Worm (Caenorhabditis elegans) whole organism, L2 larva: Measurements from ENCODE around the gene alx-1.

Source experiments
- C34F6.9 ChIP-seq: fragments of 150-350 bp; optimal IDR thresholded peaks from 2 replicates; lab custom pipeline; 2014; ENCODE audit warnings: missing biosample characterization, missing genetic modification characterization
- R02D3.7 ChIP-seq: fragments of 150-350 bp; optimal IDR thresholded peaks from 2 replicates; lab custom pipeline; 2014; ENCODE audit warnings: missing biosample characterization, missing genetic modification characterization
- ZK546.5 ChIP-seq: sonication (generic microtip); optimal IDR thresholded peaks from 2 replicates; lab custom pipeline; 2017; ENCODE audit warnings: missing biosample characterization, missing genetic modification characterization
- alr-1 ChIP-seq: fragments of 150-350 bp; optimal IDR thresholded peaks from 2 replicates; lab custom pipeline; 2014; ENCODE audit warnings: missing biosample characterization, missing genetic modification characterization
- aly-2 ChIP-seq: fragments of 150-350 bp; optimal IDR thresholded peaks from 2 replicates; lab custom pipeline; 2014; ENCODE audit warnings: missing biosample characterization, missing genetic modification characterization
- ama-1 ChIP-seq: fragments of 150-350 bp; optimal IDR thresholded peaks from 2 replicates; lab custom pipeline; 2018; ENCODE audit warnings: inconsistent platforms
- blmp-1 ChIP-seq: sonication (generic microtip); optimal IDR thresholded peaks from 2 replicates; lab custom pipeline; 2017; ENCODE audit warnings: missing genetic modification characterization, mild to moderate bottlenecking, missing compliant biosample characterization, antibody characterized with exemption, moderate library complexity; ENCODE audit not compliant: insufficient read depth
- ceh-16 ChIP-seq: fragments of 150-350 bp; optimal IDR thresholded peaks from 2 replicates; lab custom pipeline; 2014; ENCODE audit warnings: missing biosample characterization, missing genetic modification characterization
- ceh-82 ChIP-seq: fragments of 150-350 bp; optimal IDR thresholded peaks from 2 replicates; lab custom pipeline; 2014; ENCODE audit warnings: missing biosample characterization, missing genetic modification characterization
- crh-2 ChIP-seq: sonication (generic microtip); optimal IDR thresholded peaks from 2 replicates; lab custom pipeline; 2017; ENCODE audit warnings: missing biosample characterization, missing genetic modification characterization
- egl-27 ChIP-seq: sonication (generic microtip); optimal IDR thresholded peaks from 3 replicates; lab custom pipeline; 2017; ENCODE audit warnings: missing biosample characterization, missing genetic modification reagents, missing genetic modification characterization
- elt-1 ChIP-seq: fragments of 150-350 bp; optimal IDR thresholded peaks from 2 replicates; lab custom pipeline; 2014; ENCODE audit warnings: missing biosample characterization, missing genetic modification characterization
- elt-3 ChIP-seq: sonication (generic microtip); optimal IDR thresholded peaks from 2 replicates; lab custom pipeline; 2017; ENCODE audit warnings: missing biosample characterization, missing genetic modification characterization
- fos-1 ChIP-seq: fragments of 150-350 bp; optimal IDR thresholded peaks from 2 replicates; lab custom pipeline; 2014; ENCODE audit warnings: missing biosample characterization, missing genetic modification characterization
- gmeb-1 ChIP-seq: fragments of 150-350 bp; optimal IDR thresholded peaks from 2 replicates; lab custom pipeline; 2014; ENCODE audit warnings: missing biosample characterization, missing genetic modification characterization
- lin-11 ChIP-seq: fragments of 150-350 bp; sonication (generic microtip); optimal IDR thresholded peaks from 2 replicates; lab custom pipeline; 2014; ENCODE audit warnings: missing biosample characterization, missing genetic modification characterization, inconsistent platforms, mixed read lengths
- lin-13 ChIP-seq: fragments of 150-350 bp; optimal IDR thresholded peaks from 2 replicates; lab custom pipeline; 2014; ENCODE audit warnings: missing biosample characterization, missing genetic modification reagents, missing genetic modification characterization
- lin-39 ChIP-seq: fragments of 150-350 bp; optimal IDR thresholded peaks from 2 replicates; lab custom pipeline; 2014; ENCODE audit warnings: missing biosample characterization, missing genetic modification reagents, missing genetic modification characterization
- lsy-2 ChIP-seq, 2 experiments: fragments of 150-350 bp in 1 of 2; sonication (generic microtip) in 1 of 2; optimal IDR thresholded peaks; 2 replicates each; lab custom pipeline; 2014 to 2017; ENCODE audit warnings: missing biosample characterization in 2 of 2, missing genetic modification characterization in 2 of 2
- mab-5 ChIP-seq: fragments of 150-350 bp; optimal IDR thresholded peaks from 2 replicates; lab custom pipeline; 2014; ENCODE audit warnings: missing biosample characterization, missing genetic modification characterization
- mbf-1 ChIP-seq: sonication (generic microtip); optimal IDR thresholded peaks from 2 replicates; lab custom pipeline; 2017; ENCODE audit warnings: missing biosample characterization, missing genetic modification characterization
- mdl-1 ChIP-seq, 2 experiments: fragments of 150-350 bp in 1 of 2; sonication (generic microtip) in 1 of 2; optimal IDR thresholded peaks; 2 replicates each; lab custom pipeline; 2017; ENCODE audit warnings: missing biosample characterization in 2 of 2, missing genetic modification characterization in 2 of 2
- nhr-10 ChIP-seq: sonication (generic microtip); optimal IDR thresholded peaks from 2 replicates; lab custom pipeline; 2017; ENCODE audit warnings: missing biosample characterization, missing genetic modification characterization
- nhr-12 ChIP-seq: fragments of 150-350 bp; optimal IDR thresholded peaks from 2 replicates; lab custom pipeline; 2014; ENCODE audit warnings: missing biosample characterization, missing genetic modification characterization
- nhr-129 ChIP-seq: fragments of 150-350 bp; optimal IDR thresholded peaks from 2 replicates; lab custom pipeline; 2014; ENCODE audit warnings: missing biosample characterization, missing genetic modification characterization
- nhr-21 ChIP-seq: fragments of 150-350 bp; optimal IDR thresholded peaks from 2 replicates; lab custom pipeline; 2014; ENCODE audit warnings: missing biosample characterization, missing genetic modification characterization
- nhr-23 ChIP-seq: fragments of 150-350 bp; optimal IDR thresholded peaks from 2 replicates; lab custom pipeline; 2014; ENCODE audit warnings: missing biosample characterization, missing genetic modification reagents, missing genetic modification characterization
- nhr-237 ChIP-seq: fragments of 150-350 bp; optimal IDR thresholded peaks from 2 replicates; lab custom pipeline; 2014; ENCODE audit warnings: missing biosample characterization, missing genetic modification characterization
- nhr-25 ChIP-seq: fragments of 150-350 bp; sonication (generic microtip); optimal IDR thresholded peaks from 3 replicates; lab custom pipeline; 2014; ENCODE audit warnings: missing biosample characterization, missing genetic modification characterization
- nhr-6 ChIP-seq: fragments of 150-350 bp; optimal IDR thresholded peaks from 2 replicates; lab custom pipeline; 2014; ENCODE audit warnings: missing biosample characterization, missing genetic modification characterization
- nhr-77 ChIP-seq: fragments of 150-350 bp; optimal IDR thresholded peaks from 2 replicates; lab custom pipeline; 2014; ENCODE audit warnings: missing biosample characterization, missing genetic modification characterization
- skn-1 ChIP-seq: sonication (generic microtip); optimal IDR thresholded peaks from 2 replicates; lab custom pipeline; 2017; ENCODE audit warnings: missing biosample characterization, missing genetic modification characterization
- sma-3 ChIP-seq: sonication (generic microtip); optimal IDR thresholded peaks from 2 replicates; lab custom pipeline; 2016; ENCODE audit warnings: missing genetic modification reagents, missing genetic modification characterization, missing compliant biosample characterization
- sma-9 ChIP-seq, 2 experiments: fragments of 150-350 bp in 1 of 2; sonication (generic microtip) in 1 of 2; optimal IDR thresholded peaks; 2 replicates each; lab custom pipeline; 2014 to 2016; ENCODE audit warnings: missing genetic modification characterization in 2 of 2, mild to moderate bottlenecking in 1 of 2, missing biosample characterization in 1 of 2, missing compliant biosample characterization in 1 of 2, missing genetic modification reagents in 1 of 2, moderate library complexity in 1 of 2
- snpc-4 ChIP-seq: fragments of 150-350 bp; optimal IDR thresholded peaks from 2 replicates; lab custom pipeline; 2014; ENCODE audit warnings: missing biosample characterization, missing genetic modification characterization
- unc-39 ChIP-seq: fragments of 150-350 bp; optimal IDR thresholded peaks from 2 replicates; lab custom pipeline; 2014; ENCODE audit warnings: missing biosample characterization, missing genetic modification characterization
- unc-55 ChIP-seq: fragments of 150-350 bp; sonication (generic microtip); optimal IDR thresholded peaks from 3 replicates; lab custom pipeline; 2014; ENCODE audit warnings: missing biosample characterization, missing genetic modification reagents, missing genetic modification characterization
- unc-62 ChIP-seq: fragments of 150-350 bp; optimal IDR thresholded peaks from 2 replicates; lab custom pipeline; 2014; ENCODE audit warnings: missing biosample characterization, missing genetic modification reagents, missing genetic modification characterization
- ztf-1 ChIP-seq: fragments of 200-800 bp; sonication (Bioruptor generic); conservative IDR thresholded peaks from 2 replicates; pipeline ENCODE4 v1.3.6; 2022; ENCODE audit warnings: missing genetic modification characterization, missing compliant biosample characterization
- ztf-11 ChIP-seq: sonication (generic microtip); optimal IDR thresholded peaks from 2 replicates; lab custom pipeline; 2017; ENCODE audit warnings: missing biosample characterization, missing genetic modification characterization

Gene alx-1

DNA sequence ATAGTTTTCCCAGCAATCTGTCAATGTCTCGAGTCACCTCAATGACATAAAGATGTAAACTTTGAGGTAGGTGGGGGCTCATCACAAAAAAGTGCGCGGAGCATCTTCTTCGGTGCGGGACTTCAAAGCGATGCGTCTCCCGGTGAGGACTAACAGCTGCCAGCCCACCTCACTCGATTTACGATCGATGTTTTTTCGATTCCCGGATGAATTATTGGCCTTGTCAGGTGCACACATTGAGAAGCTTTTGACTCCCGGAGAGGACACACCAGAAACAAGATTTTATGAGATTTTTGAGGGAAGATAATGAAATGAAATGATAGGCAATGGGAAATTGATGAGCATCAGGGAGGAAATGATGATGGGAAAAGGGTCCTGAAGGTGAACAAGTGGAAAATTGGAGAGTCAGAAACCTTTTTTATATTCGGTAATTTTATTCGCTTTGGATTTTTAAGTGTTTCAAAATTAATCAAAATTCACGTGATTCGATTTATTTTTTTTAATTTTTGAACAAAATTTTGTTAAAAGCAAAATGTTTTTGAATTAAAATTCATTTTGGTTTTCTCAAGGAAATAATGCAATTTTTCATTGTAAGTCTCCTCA, 29.8 kb downstream of the alx-1 start, which contains the start of gene C05B5.12:
TSS of gene C05B5.12 (plus strand) at position 553 of the 603 bp plus-strand sequence.
- TF ChIP-seq gmeb-1 = no peak
- peak; percentile 39 for TF ChIP-seq nhr-129

DNA sequence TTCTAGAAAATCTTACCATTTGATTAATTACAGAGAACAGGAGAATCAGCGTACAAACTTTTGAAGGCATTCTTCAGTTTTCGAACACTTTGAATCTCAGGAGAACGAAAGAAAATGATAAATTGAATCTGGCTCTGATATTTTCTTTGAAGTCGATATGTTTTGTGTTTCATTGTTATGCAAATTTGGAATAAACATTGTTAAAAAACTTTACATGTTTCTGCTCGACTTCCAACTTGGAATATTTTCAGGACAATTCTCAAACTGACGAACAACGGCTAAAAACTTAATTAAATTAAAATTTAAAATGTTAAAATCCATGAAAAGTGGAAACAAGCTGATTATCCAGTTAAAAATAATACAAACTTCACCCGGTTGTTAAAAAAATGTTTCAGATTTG, 31.2 kb downstream of the alx-1 start, which contains the start of gene C05B5.1:
TSS of gene C05B5.1 (minus strand) at position 101 of the 400 bp plus-strand sequence.
- no peak for TF ChIP-seq blmp-1
- no peak for TF ChIP-seq nhr-6 (tag; lab: Kevin White, UChicago)
- TF ChIP-seq crh-2 (tag; lab: Kevin White, UChicago) = no peak
- TF ChIP-seq lin-13 (GFP tag; lab: Kevin White, UChicago) = no peak
- no peak for TF ChIP-seq ama-1 (lab: Kevin White, UChicago)
- TF ChIP-seq unc-55 (GFP tag; lab: Kevin White, UChicago) = no peak
- no peak for TF ChIP-seq nhr-77 (tag; lab: Kevin White, UChicago)
- TF ChIP-seq unc-62 (GFP tag; lab: Kevin White, UChicago) = no peak
- no peak for TF ChIP-seq nhr-10
- no peak for TF ChIP-seq unc-39
- no peak for TF ChIP-seq sma-9 (GFP tag; optimal IDR thresholded peaks at IDR 0.05; lab: Kevin White, UChicago)
- TF ChIP-seq sma-9 (tag; optimal IDR thresholded peaks at IDR 0.05; lab: Kevin White, UChicago) = no peak
- no peak for TF ChIP-seq aly-2 (tag; lab: Kevin White, UChicago)
- no peak for TF ChIP-seq mdl-1 (tag; optimal IDR thresholded peaks at IDR 0.05; lab: Kevin White, UChicago)
- no peak for TF ChIP-seq ztf-11 (tag; lab: Kevin White, UChicago)
- no peak for TF ChIP-seq nhr-21
- no peak for TF ChIP-seq lsy-2 (tag; optimal IDR thresholded peaks at IDR 0.05; lab: Kevin White, UChicago)
- TF ChIP-seq C34F6.9 (tag; lab: Kevin White, UChicago) = no peak
- no peak for TF ChIP-seq nhr-25 (tag; lab: Kevin White, UChicago)
- TF ChIP-seq egl-27 (tag; lab: Kevin White, UChicago) = no peak
- no peak for TF ChIP-seq gmeb-1

DNA sequence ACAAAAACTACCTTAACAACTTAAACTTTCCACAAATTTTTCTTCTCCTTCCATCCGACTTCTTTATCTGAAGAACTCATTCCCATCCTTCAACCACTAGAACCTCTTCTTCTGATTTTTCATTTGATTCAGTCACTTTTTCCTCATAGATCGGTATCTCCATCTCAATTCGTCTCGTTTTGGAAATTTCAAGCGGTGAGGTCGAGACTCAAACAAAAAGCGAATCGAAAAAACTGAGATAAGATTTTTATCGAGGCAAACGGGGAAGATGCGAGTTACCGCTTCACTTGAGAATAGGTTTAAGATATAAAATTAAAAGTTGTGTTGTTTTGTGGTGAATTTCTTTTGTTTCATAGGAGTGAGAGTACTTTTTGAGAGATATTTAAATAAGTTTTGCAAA, 34.2 kb downstream of the alx-1 start:
- no peak for TF ChIP-seq lsy-2 (tag; optimal IDR thresholded peaks at IDR 0.05; lab: Kevin White, UChicago)
- TF ChIP-seq blmp-1 = peak; percentile 46
- TF ChIP-seq R02D3.7 (tag; lab: Kevin White, UChicago) = no peak
- TF ChIP-seq lin-39 = no peak
- TF ChIP-seq sma-3 (GFP tag; lab: Kevin White, UChicago) = no peak
- no peak for TF ChIP-seq nhr-10
- TF ChIP-seq ztf-11 (tag; lab: Kevin White, UChicago) = no peak
- no peak for TF ChIP-seq egl-27 (tag; lab: Kevin White, UChicago)
- no peak for TF ChIP-seq snpc-4 (tag; lab: Kevin White, UChicago)
- no peak for TF ChIP-seq mbf-1 (tag; lab: Kevin White, UChicago)
- peak; percentile 58 for TF ChIP-seq nhr-23 (tag; lab: Kevin White, UChicago)
- peak; percentile 66 for TF ChIP-seq elt-1 (tag; lab: Kevin White, UChicago)
- TF ChIP-seq nhr-237 = no peak
- TF ChIP-seq nhr-12 = no peak
- TF ChIP-seq fos-1 (tag; lab: Kevin White, UChicago) = no peak
- no peak for TF ChIP-seq aly-2 (tag; lab: Kevin White, UChicago)
- TF ChIP-seq ZK546.5 (tag; lab: Kevin White, UChicago) = no peak
- TF ChIP-seq mab-5 (tag; lab: Kevin White, UChicago) = no peak
- TF ChIP-seq skn-1 (tag; lab: Kevin White, UChicago) = no peak
- no peak for TF ChIP-seq elt-3 (tag; lab: Kevin White, UChicago)
- TF ChIP-seq C34F6.9 (tag; lab: Kevin White, UChicago) = no peak
- no peak for TF ChIP-seq nhr-6 (tag; lab: Kevin White, UChicago)
- TF ChIP-seq lin-11 (tag; lab: Kevin White, UChicago) = no peak
- TF ChIP-seq mdl-1 (tag; optimal IDR thresholded peaks at IDR 0.05; lab: Kevin White, UChicago) = no peak
- TF ChIP-seq nhr-25 (tag; lab: Kevin White, UChicago) = peak; percentile 11
- peak; percentile 75 for TF ChIP-seq ceh-16 (tag; lab: Kevin White, UChicago)
- no peak for TF ChIP-seq ceh-82
- no peak for TF ChIP-seq alr-1 (tag; lab: Kevin White, UChicago)
- TF ChIP-seq nhr-21 = no peak
- TF ChIP-seq ztf-1 (GFP tag; lab: Robert Waterston, UW) = no peak
